Worm (Caenorhabditis elegans): ENCODE results near the gene srg-32.

DNA sequence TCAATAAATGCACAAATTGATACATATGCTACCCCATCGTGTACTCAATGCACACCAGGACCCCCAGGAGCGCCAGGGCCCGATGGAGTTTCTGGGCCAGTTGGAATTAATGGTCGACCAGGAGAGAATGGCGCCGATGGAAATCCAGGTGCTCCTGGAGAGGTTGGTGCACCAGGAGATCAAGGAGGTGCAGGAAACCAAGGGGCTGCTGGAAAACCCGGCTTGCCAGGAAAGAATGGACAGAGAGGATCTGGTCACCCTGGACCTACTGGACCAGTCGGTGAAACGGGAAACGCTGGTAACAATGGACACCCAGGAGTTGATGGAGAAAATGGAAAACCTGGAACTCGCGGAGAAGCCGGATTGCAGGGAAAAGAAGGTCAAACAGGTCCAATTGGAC is 27.0 kb downstream of the srg-32 start:
- TF ChIP-seq F55B11.4 (tag; optimal IDR thresholded peaks at IDR 0.05; ENCODE audit: borderline replicate concordance, insufficient read depth) = no peak
- no peak for TF ChIP-seq D2030.7 (GFP tag; IDR thresholded peaks at IDR 0.05)
- TF ChIP-seq unc-62 (GFP tag; optimal IDR thresholded peaks at IDR 0.05) = no peak
- no peak for TF ChIP-seq him-1 (tag; optimal IDR thresholded peaks at IDR 0.05)
- no peak for TF ChIP-seq nhr-90 (tag; optimal IDR thresholded peaks at IDR 0.05)
- TF ChIP-seq ztf-26 (tag; optimal IDR thresholded peaks at IDR 0.05) = no peak
- TF ChIP-seq F52B5.7 (tag; optimal IDR thresholded peaks at IDR 0.05) = no peak
- TF ChIP-seq snpc-1.3 (tag; optimal IDR thresholded peaks at IDR 0.05; ENCODE audit: insufficient read depth) = no peak
- TF ChIP-seq dpff-1 (tag; optimal IDR thresholded peaks at IDR 0.05) = no peak
- TF ChIP-seq lsy-27 (tag; optimal IDR thresholded peaks at IDR 0.05; ENCODE audit: borderline replicate concordance, insufficient read depth) = no peak
